Worm (Caenorhabditis elegans) whole organism, late embryonic: ENCODE data around the gene M04D8.5.

ENCODE experiments used
- C38D4.7 ChIP-seq: fragments of 200-800 bp; sonication (Bioruptor generic); optimal IDR thresholded peaks from 2 replicates; lab custom pipeline; 2018; ENCODE audit warnings: mild to moderate bottlenecking, missing genetic modification characterization, moderate library complexity, missing compliant biosample characterization
- K02D7.2 ChIP-seq: sonication (generic microtip); optimal IDR thresholded peaks from 2 replicates; lab custom pipeline; 2017; ENCODE audit warnings: mild to moderate bottlenecking, missing genetic modification characterization, missing compliant biosample characterization
- T23F11.4 ChIP-seq: fragments of 200-800 bp; sonication (Bioruptor generic); optimal IDR thresholded peaks from 2 replicates; lab custom pipeline; 2018; ENCODE audit warnings: mild to moderate bottlenecking, missing genetic modification characterization, missing compliant biosample characterization
- Y22D7AL.16 ChIP-seq: sonication (generic microtip); optimal IDR thresholded peaks from 2 replicates; lab custom pipeline; 2016; ENCODE audit warnings: missing genetic modification characterization, missing compliant biosample characterization
- ahr-1 ChIP-seq: sonication (generic microtip); optimal IDR thresholded peaks from 2 replicates; lab custom pipeline; 2016; ENCODE audit warnings: missing genetic modification characterization, missing compliant biosample characterization
- ama-1 ChIP-seq: fragments of 150-350 bp; optimal IDR thresholded peaks from 2 replicates; lab custom pipeline; 2014
- ceh-14 ChIP-seq: sonication (generic microtip); optimal IDR thresholded peaks from 2 replicates; lab custom pipeline; 2016; ENCODE audit warnings: missing genotype, missing genetic modification characterization, missing compliant biosample characterization
- ceh-2 ChIP-seq: sonication (generic microtip); optimal IDR thresholded peaks from 2 replicates; lab custom pipeline; 2016; ENCODE audit warnings: missing genotype, missing genetic modification characterization, missing compliant biosample characterization
- ceh-22 ChIP-seq: sonication (generic microtip); optimal IDR thresholded peaks from 2 replicates; lab custom pipeline; 2017; ENCODE audit warnings: missing biosample characterization, missing genetic modification characterization
- ceh-24 ChIP-seq: sonication (generic microtip); optimal IDR thresholded peaks from 2 replicates; lab custom pipeline; 2016; ENCODE audit warnings: mild to moderate bottlenecking, missing genetic modification characterization, missing compliant biosample characterization
- ceh-34 ChIP-seq: sonication (generic microtip); optimal IDR thresholded peaks from 2 replicates; lab custom pipeline; 2016; ENCODE audit warnings: mild to moderate bottlenecking, missing genetic modification characterization, missing compliant biosample characterization
- ceh-45 ChIP-seq: fragments of 200-800 bp; sonication (Bioruptor generic); IDR thresholded peaks from 2 replicates; pipeline ENCODE4 v1.3.6; 2022; ENCODE audit warnings: missing genetic modification reagents, missing genetic modification characterization, missing compliant biosample characterization
- dmd-4 ChIP-seq: sonication (generic microtip); optimal IDR thresholded peaks from 2 replicates; lab custom pipeline; 2016; ENCODE audit warnings: borderline replicate concordance, missing genetic modification characterization, missing compliant biosample characterization
- elt-2 ChIP-seq: sonication (generic microtip); optimal IDR thresholded peaks from 2 replicates; lab custom pipeline; 2016; ENCODE audit warnings: missing genetic modification reagents, missing genetic modification characterization, missing compliant biosample characterization
- fkh-6 ChIP-seq: sonication (generic microtip); optimal IDR thresholded peaks from 2 replicates; lab custom pipeline; 2016; ENCODE audit warnings: missing genetic modification characterization, missing compliant biosample characterization
- gmeb-2 ChIP-seq: sonication (generic microtip); optimal IDR thresholded peaks from 2 replicates; lab custom pipeline; 2016; ENCODE audit warnings: missing genetic modification characterization, inconsistent platforms, missing compliant biosample characterization
- hlh-13 ChIP-seq: fragments of 200-800 bp; sonication (Bioruptor generic); optimal IDR thresholded peaks from 2 replicates; lab custom pipeline; 2018; ENCODE audit warnings: mild to moderate bottlenecking, missing genetic modification characterization, missing compliant biosample characterization
- hlh-15 ChIP-seq: sonication (generic microtip); optimal IDR thresholded peaks from 2 replicates; lab custom pipeline; 2016; ENCODE audit warnings: missing genetic modification characterization, missing compliant biosample characterization
- hlh-30 ChIP-seq: sonication (generic microtip); optimal IDR thresholded peaks from 2 replicates; lab custom pipeline; 2017; ENCODE audit warnings: antibody characterized with exemption, missing genetic modification characterization, missing compliant biosample characterization; ENCODE audit not compliant: insufficient read depth
- hlh-6 ChIP-seq: sonication (generic microtip); optimal IDR thresholded peaks from 2 replicates; lab custom pipeline; 2016; ENCODE audit warnings: missing genotype, missing genetic modification characterization, missing compliant biosample characterization
- lin-11 ChIP-seq: fragments of 200-800 bp; sonication (Bioruptor generic); optimal IDR thresholded peaks from 2 replicates; lab custom pipeline; 2018; ENCODE audit warnings: mild to moderate bottlenecking, missing genetic modification characterization, missing compliant biosample characterization
- madf-2 ChIP-seq: sonication (generic microtip); optimal IDR thresholded peaks from 2 replicates; lab custom pipeline; 2017; ENCODE audit warnings: missing genetic modification characterization, missing compliant biosample characterization
- mec-3 ChIP-seq: sonication (generic microtip); optimal IDR thresholded peaks from 2 replicates; lab custom pipeline; 2016; ENCODE audit warnings: borderline replicate concordance, missing genetic modification characterization, missing compliant biosample characterization
- nfya-1 ChIP-seq: sonication (generic microtip); optimal IDR thresholded peaks from 2 replicates; lab custom pipeline; 2017; ENCODE audit warnings: missing genetic modification characterization, mild to moderate bottlenecking, missing compliant biosample characterization, antibody characterized with exemption, moderate library complexity
- nhr-11 ChIP-seq: fragments of 150-350 bp; optimal IDR thresholded peaks from 2 replicates; lab custom pipeline; 2014; ENCODE audit warnings: missing biosample characterization, missing genetic modification characterization
- nhr-232 ChIP-seq: sonication (generic microtip); optimal IDR thresholded peaks from 2 replicates; lab custom pipeline; 2016; ENCODE audit warnings: missing genetic modification characterization, missing compliant biosample characterization
- npax-4 ChIP-seq: sonication (generic microtip); optimal IDR thresholded peaks from 2 replicates; lab custom pipeline; 2016; ENCODE audit warnings: missing genetic modification characterization, missing compliant biosample characterization
- odd-2 ChIP-seq: sonication (generic microtip); optimal IDR thresholded peaks from 2 replicates; lab custom pipeline; 2017; ENCODE audit warnings: antibody characterized with exemption, mild to moderate bottlenecking, missing genetic modification characterization, missing compliant biosample characterization
- pag-3 ChIP-seq: sonication (generic microtip); optimal IDR thresholded peaks from 2 replicates; lab custom pipeline; 2016; ENCODE audit warnings: missing compliant biosample characterization, missing genetic modification characterization, borderline replicate concordance
- pat-9 ChIP-seq: fragments of 200-800 bp; sonication (Bioruptor generic); optimal IDR thresholded peaks from 2 replicates; lab custom pipeline; 2018; ENCODE audit warnings: mild to moderate bottlenecking, missing genetic modification characterization, moderate library complexity, missing compliant biosample characterization
- pha-2 ChIP-seq: sonication (generic microtip); optimal IDR thresholded peaks from 2 replicates; lab custom pipeline; 2017; ENCODE audit warnings: mild to moderate bottlenecking, missing genetic modification characterization, missing compliant biosample characterization
- pqm-1 ChIP-seq: sonication (generic microtip); optimal IDR thresholded peaks from 2 replicates; lab custom pipeline; 2016; ENCODE audit warnings: missing genetic modification characterization, missing compliant biosample characterization
- pros-1 ChIP-seq: fragments of 150-350 bp; optimal IDR thresholded peaks from 2 replicates; lab custom pipeline; 2014; ENCODE audit warnings: missing biosample characterization, missing genetic modification reagents, missing genetic modification characterization
- sox-4 ChIP-seq: sonication (generic microtip); optimal IDR thresholded peaks from 2 replicates; lab custom pipeline; 2017; ENCODE audit warnings: mild to moderate bottlenecking, missing genetic modification characterization, inconsistent platforms, missing compliant biosample characterization
- syd-9 ChIP-seq: sonication (generic microtip); optimal IDR thresholded peaks from 2 replicates; lab custom pipeline; 2016; ENCODE audit warnings: mild to moderate bottlenecking, missing genetic modification characterization, moderate library complexity, missing compliant biosample characterization
- tbx-7 ChIP-seq: sonication (generic microtip); optimal IDR thresholded peaks from 2 replicates; lab custom pipeline; 2016; ENCODE audit warnings: missing genotype, missing genetic modification characterization, missing compliant biosample characterization
- ttx-3 ChIP-seq: sonication (generic microtip); optimal IDR thresholded peaks from 2 replicates; lab custom pipeline; 2016; ENCODE audit warnings: missing genetic modification reagents, missing genetic modification characterization, missing compliant biosample characterization
- unc-42 ChIP-seq: sonication (generic microtip); optimal IDR thresholded peaks from 2 replicates; lab custom pipeline; 2016; ENCODE audit warnings: missing genotype, missing genetic modification characterization, missing compliant biosample characterization
- unc-55 ChIP-seq: sonication (generic microtip); optimal IDR thresholded peaks from 2 replicates; lab custom pipeline; 2017; ENCODE audit warnings: missing biosample characterization, missing genetic modification reagents, missing genetic modification characterization
- unc-86 ChIP-seq: sonication (generic microtip); optimal IDR thresholded peaks from 2 replicates; lab custom pipeline; 2016; ENCODE audit warnings: missing genetic modification characterization, missing compliant biosample characterization

The M04D8.5 gene

DNA sequence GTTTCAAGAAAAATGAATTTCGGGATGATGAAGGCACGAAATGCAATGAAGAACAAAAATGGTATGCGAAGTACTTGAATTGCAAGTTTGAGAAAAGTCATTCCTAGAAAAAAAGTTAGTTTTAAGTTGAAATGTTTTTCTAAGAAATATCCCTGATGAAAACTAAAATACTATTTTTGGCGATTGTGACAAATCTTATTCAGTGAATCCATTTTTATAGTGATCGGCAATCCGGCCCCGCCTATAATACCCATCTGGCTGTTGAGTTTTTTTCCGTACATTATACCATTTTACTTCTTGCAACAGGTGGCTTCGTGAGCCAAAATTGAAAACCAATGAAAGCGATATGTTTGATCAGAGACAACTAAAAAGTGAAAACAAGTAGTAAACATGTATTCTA is 33.9 kb downstream of the M04D8.5 start, which contains the start of gene C05B5.17:
TSS of gene C05B5.17 (minus strand) at position 101 of the 400 bp plus-strand sequence.
- TF ChIP-seq tbx-7 (tag; lab: Kevin White, UChicago) (no peak), ceh-34 (tag; lab: Kevin White, UChicago) (no peak), sox-4 (tag; lab: Kevin White, UChicago) (no peak), fkh-6 (tag; lab: Kevin White, UChicago) (no peak), gmeb-2 (tag; lab: Kevin White, UChicago) (no peak), T23F11.4 (GFP tag; lab: Kevin White, UChicago) (no peak), nhr-232 (tag; lab: Kevin White, UChicago) (no peak), ttx-3 (tag; lab: Kevin White, UChicago) (no peak)

DNA sequence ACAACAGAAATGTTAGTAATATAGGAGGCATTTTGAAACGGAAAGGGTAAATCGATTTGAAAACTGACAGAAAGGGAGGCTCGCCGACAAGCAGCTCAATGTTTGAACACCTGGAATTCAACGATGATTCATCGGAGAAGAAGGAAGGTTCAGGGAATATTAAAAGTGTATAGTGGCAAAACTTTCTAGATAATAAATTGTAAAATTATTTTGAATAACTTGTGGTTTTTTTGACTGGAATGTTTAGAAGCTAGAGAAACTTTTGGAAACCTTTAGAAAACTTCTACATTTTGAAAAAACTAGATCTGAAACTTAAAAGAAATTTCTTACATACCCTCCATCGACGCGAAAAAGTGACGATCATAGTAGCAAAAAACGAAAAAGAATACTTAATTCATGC is 35.2 kb downstream of the M04D8.5 start, which contains the start of gene pqn-8:
TSS of gene pqn-8 (minus strand) at position 101 of the 400 bp plus-strand sequence.
- TF ChIP-seq ceh-2 (tag; lab: Kevin White, UChicago) (no peak), pqm-1 (tag; lab: Kevin White, UChicago) (no peak), ceh-24 (no peak), pha-2 (no peak), dmd-4 (tag; lab: Kevin White, UChicago) (no peak), K02D7.2 (tag; lab: Kevin White, UChicago) (no peak), hlh-30 (no peak), fkh-6 (tag; lab: Kevin White, UChicago) (no peak), nhr-232 (tag; lab: Kevin White, UChicago) (no peak), madf-2 (tag; lab: Kevin White, UChicago) (no peak), elt-2 (no peak), lin-11 (no peak), nfya-1 (tag; lab: Kevin White, UChicago) (no peak), pat-9 (tag; lab: Kevin White, UChicago) (no peak), ceh-34 (tag; lab: Kevin White, UChicago) (no peak), unc-86 (tag; lab: Kevin White, UChicago) (no peak), unc-42 (tag; lab: Kevin White, UChicago) (no peak), unc-55 (GFP tag; lab: Kevin White, UChicago) (no peak)

DNA sequence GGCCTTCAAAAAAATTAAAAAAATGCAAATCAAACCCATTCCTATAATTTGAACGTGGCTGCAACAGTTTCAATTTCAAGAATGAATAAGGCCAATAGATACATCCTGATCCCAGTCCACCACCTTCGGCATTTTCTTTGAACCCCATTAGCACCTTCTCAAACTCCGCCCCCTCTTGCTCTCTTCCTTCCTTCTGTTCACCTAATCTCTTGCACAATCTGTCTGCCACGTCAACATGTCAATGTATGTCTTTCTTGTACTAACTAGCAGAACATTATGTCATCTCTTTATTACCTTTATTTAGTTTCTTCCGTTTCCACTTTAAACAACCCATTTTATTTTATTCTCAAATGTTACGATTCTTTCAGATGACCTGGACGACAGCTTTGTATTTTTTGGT is 39.6 kb downstream of the M04D8.5 start, which contains the start of gene C05B5.4:
TSS of gene C05B5.4 (plus strand) at position 351 of the 400 bp plus-strand sequence.
- TF ChIP-seq ahr-1 (no peak), pag-3 (no peak), ceh-22 (tag; lab: Kevin White, UChicago) (no peak), hlh-15 (tag; lab: Kevin White, UChicago) (no peak), Y22D7AL.16 (tag; lab: Kevin White, UChicago) (no peak), mec-3 (tag; lab: Kevin White, UChicago) (no peak), unc-42 (tag; lab: Kevin White, UChicago) (no peak), syd-9 (tag; lab: Kevin White, UChicago) (no peak), hlh-30 (no peak), ceh-2 (tag; lab: Kevin White, UChicago) (no peak), fkh-6 (tag; lab: Kevin White, UChicago) (no peak), hlh-6 (tag; lab: Kevin White, UChicago) (no peak), nfya-1 (tag; lab: Kevin White, UChicago) (no peak), lin-11 (no peak), ceh-45 (GFP tag; lab: Robert Waterston, UW) (no peak)

DNA sequence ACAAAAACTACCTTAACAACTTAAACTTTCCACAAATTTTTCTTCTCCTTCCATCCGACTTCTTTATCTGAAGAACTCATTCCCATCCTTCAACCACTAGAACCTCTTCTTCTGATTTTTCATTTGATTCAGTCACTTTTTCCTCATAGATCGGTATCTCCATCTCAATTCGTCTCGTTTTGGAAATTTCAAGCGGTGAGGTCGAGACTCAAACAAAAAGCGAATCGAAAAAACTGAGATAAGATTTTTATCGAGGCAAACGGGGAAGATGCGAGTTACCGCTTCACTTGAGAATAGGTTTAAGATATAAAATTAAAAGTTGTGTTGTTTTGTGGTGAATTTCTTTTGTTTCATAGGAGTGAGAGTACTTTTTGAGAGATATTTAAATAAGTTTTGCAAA is 41.8 kb downstream of the M04D8.5 start:
- TF ChIP-seq ceh-14 (tag; lab: Kevin White, UChicago) (no peak), ceh-2 (tag; lab: Kevin White, UChicago) (no peak), K02D7.2 (tag; lab: Kevin White, UChicago) (no peak), hlh-13 (GFP tag; lab: Kevin White, UChicago) (no peak), hlh-15 (tag; lab: Kevin White, UChicago) (no peak), odd-2 (tag; lab: Kevin White, UChicago) (no peak), ahr-1 (no peak), pros-1 (tag; lab: Kevin White, UChicago) (no peak), nfya-1 (tag; lab: Kevin White, UChicago) (no peak), nhr-11 (tag; lab: Kevin White, UChicago) (no peak), pqm-1 (tag; lab: Kevin White, UChicago) (no peak), madf-2 (tag; lab: Kevin White, UChicago) (no peak), mec-3 (tag; lab: Kevin White, UChicago) (no peak), ama-1 (lab: Kevin White, UChicago) (no peak), npax-4 (tag; lab: Kevin White, UChicago) (no peak), C38D4.7 (GFP tag; lab: Kevin White, UChicago) (no peak), ceh-24 (no peak)
- TF ChIP-seq, all 69 proteins: peak for 0
